Worm (Caenorhabditis elegans): Measurements from ENCODE around the gene Y22D7AR.14.

- TF ChIP-seq flt-1 (GFP tag; IDR thresholded peaks at IDR 0.05) (no peak), T22C8.4 (GFP tag; IDR thresholded peaks at IDR 0.05) (peak; percentile 72), cog-1 (tag; optimal IDR thresholded peaks at IDR 0.05) (no peak)
Observed at ce11 chrIII:1666893-1667292, 22.9 kb downstream of the Y22D7AR.14 start.
